Fruit fly (Drosophila melanogaster): ENCODE results near the gene Pop1.

Pop1 gene

dm6 chrX:5593868-5594267, 28.6 kb upstream of the Pop1 start, which contains the start of gene Vsx1 (continued):
- TF ChIP-seq shn (GFP tag; optimal IDR thresholded peaks at IDR 0.05) (no peak), CG15269 (tag; optimal IDR thresholded peaks at IDR 0.05) (no peak), CG31224 (GFP tag; IDR thresholded peaks at IDR 0.05) (no peak), Pdp1 (GFP tag; optimal IDR thresholded peaks at IDR 0.05) (no peak), CG2120 (GFP tag; optimal IDR thresholded peaks at IDR 0.05) (no peak), chn (GFP tag; optimal IDR thresholded peaks at IDR 0.05) (no peak), CG4424 (GFP tag; optimal IDR thresholded peaks at IDR 0.05) (no peak), cad (GFP tag; optimal IDR thresholded peaks at IDR 0.05) (no peak), ftz-f1 (GFP tag; optimal IDR thresholded peaks at IDR 0.05) (peak; percentile 69), lmd (GFP tag; IDR thresholded peaks at IDR 0.05) (no peak), Hr39 (optimal IDR thresholded peaks at IDR 0.05) (no peak), TFAM (GFP tag; optimal IDR thresholded peaks at IDR 0.05) (no peak), odd (GFP tag; optimal IDR thresholded peaks at IDR 0.05) (no peak), CG8924 (tag; optimal IDR thresholded peaks at IDR 0.05) (no peak), bcd (GFP tag; optimal IDR thresholded peaks at IDR 0.05) (no peak), ind (GFP tag; optimal IDR thresholded peaks at IDR 0.05) (no peak), CG11093 (GFP tag; IDR thresholded peaks at IDR 0.05) (no peak), CG6791 (GFP tag; IDR thresholded peaks at IDR 0.05; ENCODE audit: partially characterized antibody) (peak; percentile 55; the same call in 1 of the 3 replicates), CG1233 (GFP tag; optimal IDR thresholded peaks at IDR 0.05) (no peak), CG16779 (GFP tag; IDR thresholded peaks at IDR 0.05) (no peak), al (GFP tag; IDR thresholded peaks at IDR 0.05) (no peak), h (optimal IDR thresholded peaks at IDR 0.05) (no peak), Poxn (GFP tag; IDR thresholded peaks at IDR 0.05) (no peak), B-H1 (GFP tag; IDR thresholded peaks at IDR 0.05) (no peak), Tbp (GFP tag; optimal IDR thresholded peaks at IDR 0.05) (no peak), CG6854 (GFP tag; optimal IDR thresholded peaks at IDR 0.05) (no peak), fd64A (GFP tag; optimal IDR thresholded peaks at IDR 0.05) (no peak), CG4404 (GFP tag; IDR thresholded peaks at IDR 0.05) (no peak), yki (optimal IDR thresholded peaks at IDR 0.05) (no peak), CG10366 (GFP tag; IDR thresholded peaks at IDR 0.05) (no peak), CG17912 (GFP tag; optimal IDR thresholded peaks at IDR 0.05) (no peak), gcm (GFP tag; optimal IDR thresholded peaks at IDR 0.05) (no peak), sisA (GFP tag; IDR thresholded peaks at IDR 0.05) (no peak), lov (optimal IDR thresholded peaks at IDR 0.05) (no peak), lov (GFP tag; IDR thresholded peaks at IDR 0.05) (no peak), HLHmδ (GFP tag; optimal IDR thresholded peaks at IDR 0.05) (no peak), sc (optimal IDR thresholded peaks at IDR 0.05) (no peak), sc (GFP tag; optimal IDR thresholded peaks at IDR 0.05) (no peak), hbn (GFP tag; IDR thresholded peaks at IDR 0.05; ENCODE audit: partially characterized antibody) (no peak), B-H2 (GFP tag; optimal IDR thresholded peaks at IDR 0.05) (no peak), tx (GFP tag; optimal IDR thresholded peaks at IDR 0.05) (no peak), knrl (GFP tag; IDR thresholded peaks at IDR 0.05; ENCODE audit: partially characterized antibody) (peak; percentile 35; the same call in 1 of the 3 replicates), zen (tag; optimal IDR thresholded peaks at IDR 0.05) (peak; percentile 70), CG10147 (GFP tag; optimal IDR thresholded peaks at IDR 0.05) (no peak), stc (GFP tag; IDR thresholded peaks at IDR 0.05) (no peak), CG14710 (tag; optimal IDR thresholded peaks at IDR 0.05) (no peak), CG3065 (GFP tag; optimal IDR thresholded peaks at IDR 0.05) (peak; percentile 30), phol (tag; optimal IDR thresholded peaks at IDR 0.05) (peak; percentile 95), salm (tag; optimal IDR thresholded peaks at IDR 0.05) (no peak), CG12391 (tag; optimal IDR thresholded peaks at IDR 0.05) (no peak), fu2 (GFP tag; optimal IDR thresholded peaks at IDR 0.05) (no peak), HmgD (GFP tag; optimal IDR thresholded peaks at IDR 0.05) (peak; percentile 79), Chrac-16 (GFP tag; optimal IDR thresholded peaks at IDR 0.05) (no peak), CG3838 (GFP tag; optimal IDR thresholded peaks at IDR 0.05) (no peak)
